Worm (Caenorhabditis elegans) whole organism, L4 larva: ENCODE measurements around the gene D1025.10.
A peak's percentile ranks its signal among the peaks of the same experiment; 100 is the strongest.

Experiments
- F10B5.3 ChIP-seq: sonication (generic microtip); optimal IDR thresholded peaks from 2 replicates; lab custom pipeline; 2016; ENCODE audit warnings: mild to moderate bottlenecking, missing genetic modification characterization, missing compliant biosample characterization
- F26F4.8 ChIP-seq: fragments of 200-800 bp; sonication (Bioruptor generic); conservative IDR thresholded peaks from 2 replicates; pipeline ENCODE4 v1.3.6; 2022; ENCODE audit warnings: missing genetic modification characterization, missing compliant biosample characterization
- F37D6.2 ChIP-seq: sonication (generic microtip); optimal IDR thresholded peaks from 2 replicates; lab custom pipeline; 2016; ENCODE audit warnings: mild to moderate bottlenecking, missing genetic modification characterization, missing compliant biosample characterization
- F44E2.7 ChIP-seq: fragments of 200-800 bp; sonication (Bioruptor generic); IDR thresholded peaks from 2 replicates; pipeline ENCODE4 v2.1.2; 2022; ENCODE audit warnings: missing genetic modification characterization, missing compliant biosample characterization
- R02D3.7 ChIP-seq: fragments of 150-350 bp; sonication (generic microtip); optimal IDR thresholded peaks from 3 replicates; lab custom pipeline; 2014; ENCODE audit warnings: missing biosample characterization, missing genetic modification characterization
- T20F7.1 ChIP-seq: fragments of 200-800 bp; sonication (Bioruptor generic); optimal IDR thresholded peaks from 2 replicates; lab custom pipeline; 2018; ENCODE audit warnings: mild to moderate bottlenecking, missing genetic modification characterization, missing compliant biosample characterization
- ZK546.5 ChIP-seq, 2 experiments: sonication (generic microtip); optimal IDR thresholded peaks; 2 replicates each; lab custom pipeline; 2017; ENCODE audit warnings: missing biosample characterization in 2 of 2, missing genetic modification characterization in 2 of 2
- ceh-20 ChIP-seq: fragments of 200-800 bp; sonication (Bioruptor generic); IDR thresholded peaks from 2 replicates; pipeline ENCODE4 v1.3.6; 2022; ENCODE audit warnings: missing genetic modification reagents, missing genetic modification characterization, missing compliant biosample characterization
- ceh-62 ChIP-seq: sonication (generic microtip); optimal IDR thresholded peaks from 2 replicates; lab custom pipeline; 2017; ENCODE audit warnings: missing biosample characterization, missing genetic modification characterization
- ceh-82 ChIP-seq: sonication (generic microtip); optimal IDR thresholded peaks from 2 replicates; lab custom pipeline; 2017; ENCODE audit warnings: missing biosample characterization, missing genetic modification characterization
- cey-2 ChIP-seq: sonication (generic microtip); optimal IDR thresholded peaks from 3 replicates; lab custom pipeline; 2017; ENCODE audit warnings: missing genetic modification characterization, mild to moderate bottlenecking, missing compliant biosample characterization, antibody characterized with exemption, borderline replicate concordance; ENCODE audit not compliant: insufficient read depth
- daf-8 ChIP-seq: fragments of 200-800 bp; sonication (Bioruptor generic); IDR thresholded peaks from 2 replicates; pipeline ENCODE4 v1.3.6; 2022; ENCODE audit warnings: missing genetic modification characterization, missing compliant biosample characterization
- dmd-6 ChIP-seq: fragments of 200-800 bp; sonication (Bioruptor generic); IDR thresholded peaks from 2 replicates; pipeline ENCODE4 v1.3.6; 2022; ENCODE audit warnings: missing genetic modification reagents, missing genetic modification characterization, missing compliant biosample characterization
- dmd-8 ChIP-seq: fragments of 200-800 bp; sonication (Bioruptor generic); IDR thresholded peaks from 2 replicates; pipeline ENCODE4 v1.3.6; 2022; ENCODE audit warnings: missing genetic modification characterization, missing compliant biosample characterization
- dpl-1 ChIP-seq: fragments of 150-350 bp; optimal IDR thresholded peaks from 2 replicates; lab custom pipeline; 2014; ENCODE audit warnings: missing biosample characterization, missing genetic modification reagents, missing genetic modification characterization
- egl-43 ChIP-seq: fragments of 200-800 bp; sonication (Bioruptor generic); IDR thresholded peaks from 2 replicates; pipeline ENCODE4 v1.3.6; 2022; ENCODE audit warnings: missing genetic modification reagents, missing genetic modification characterization, missing compliant biosample characterization
- fkh-10 ChIP-seq: fragments of 150-350 bp; optimal IDR thresholded peaks from 2 replicates; lab custom pipeline; 2014; ENCODE audit warnings: missing biosample characterization, missing genetic modification reagents, missing genetic modification characterization
- hif-1 ChIP-seq, 2 experiments: sonication (generic microtip); optimal IDR thresholded peaks; 2 replicates each; lab custom pipeline; 2016 to 2017; ENCODE audit warnings: missing compliant biosample characterization in 2 of 2, missing genetic modification characterization in 2 of 2, missing genetic modification reagents in 2 of 2, missing genotype in 2 of 2, mild to moderate bottlenecking in 1 of 2
- hlh-30 ChIP-seq: sonication (generic microtip); optimal IDR thresholded peaks from 2 replicates; lab custom pipeline; 2017; ENCODE audit warnings: antibody characterized with exemption, mild to moderate bottlenecking, missing genetic modification characterization, missing compliant biosample characterization; ENCODE audit not compliant: insufficient read depth
- hmg-1.1 ChIP-seq: fragments of 200-800 bp; sonication (Bioruptor generic); IDR thresholded peaks from 2 replicates; pipeline ENCODE4 v1.3.6; 2022; ENCODE audit warnings: missing genetic modification reagents, missing genetic modification characterization, missing compliant biosample characterization
- lim-7 ChIP-seq: fragments of 200-800 bp; sonication (Bioruptor generic); IDR thresholded peaks from 2 replicates; pipeline ENCODE4 v1.3.6; 2022; ENCODE audit warnings: missing genetic modification characterization, missing compliant biosample characterization
- lin-13 ChIP-seq: fragments of 150-350 bp; optimal IDR thresholded peaks from 2 replicates; lab custom pipeline; 2014; ENCODE audit warnings: missing biosample characterization, missing genetic modification reagents, missing genetic modification characterization
- lin-29 ChIP-seq: fragments of 200-800 bp; sonication (Bioruptor generic); IDR thresholded peaks from 2 replicates; pipeline ENCODE4 v1.3.6; 2022; ENCODE audit warnings: missing genetic modification reagents, missing genetic modification characterization, missing compliant biosample characterization
- lin-38 ChIP-seq: fragments of 200-800 bp; sonication (Bioruptor generic); IDR thresholded peaks from 2 replicates; pipeline ENCODE4 v1.3.6; 2022; ENCODE audit warnings: missing genetic modification reagents, missing genetic modification characterization, missing compliant biosample characterization
- lir-3 ChIP-seq: sonication (generic microtip); optimal IDR thresholded peaks from 2 replicates; lab custom pipeline; 2016; ENCODE audit warnings: mild to moderate bottlenecking, missing genetic modification characterization, missing compliant biosample characterization
- lsy-2 ChIP-seq, 2 experiments: fragments of 150-350 bp in 1 of 2; sonication (generic microtip) in 1 of 2; optimal IDR thresholded peaks; 2 replicates each; lab custom pipeline; 2014 to 2017; ENCODE audit warnings: missing biosample characterization in 2 of 2, missing genetic modification characterization in 2 of 2
- madf-5 ChIP-seq, 2 experiments: fragments of 200-800 bp; sonication (Bioruptor generic); IDR thresholded peaks; 2 replicates each; pipeline ENCODE4 v1.3.6; 2022; ENCODE audit warnings: missing compliant biosample characterization in 2 of 2, missing genetic modification characterization in 2 of 2
- mdl-1 ChIP-seq, 2 experiments: fragments of 150-350 bp in 1 of 2; sonication (generic microtip) in 1 of 2; optimal IDR thresholded peaks; 2 replicates each; lab custom pipeline; 2014 to 2017; ENCODE audit warnings: missing biosample characterization in 2 of 2, missing genetic modification characterization in 2 of 2
- mes-2 ChIP-seq: sonication (generic microtip); optimal IDR thresholded peaks from 2 replicates; lab custom pipeline; 2016; ENCODE audit warnings: missing genotype, mild to moderate bottlenecking, missing genetic modification characterization, missing compliant biosample characterization; ENCODE audit not compliant: poor library complexity, severe bottlenecking
- mxl-3 ChIP-seq: fragments of 200-800 bp; sonication (Bioruptor generic); optimal IDR thresholded peaks from 2 replicates; lab custom pipeline; 2018; ENCODE audit warnings: mild to moderate bottlenecking, missing genetic modification characterization, missing compliant biosample characterization
- nhr-11 ChIP-seq: fragments of 150-350 bp; optimal IDR thresholded peaks from 2 replicates; lab custom pipeline; 2014; ENCODE audit warnings: missing biosample characterization, missing genetic modification characterization
- nhr-237 ChIP-seq: sonication (generic microtip); optimal IDR thresholded peaks from 2 replicates; lab custom pipeline; 2017; ENCODE audit warnings: missing biosample characterization, missing genetic modification characterization
- nhr-25 ChIP-seq: sonication (generic microtip); optimal IDR thresholded peaks from 2 replicates; lab custom pipeline; 2017; ENCODE audit warnings: missing genetic modification characterization, mild to moderate bottlenecking, missing compliant biosample characterization, antibody characterized with exemption, moderate library complexity, borderline replicate concordance; ENCODE audit not compliant: insufficient read depth
- nhr-28 ChIP-seq: fragments of 150-350 bp; optimal IDR thresholded peaks from 2 replicates; lab custom pipeline; 2014; ENCODE audit warnings: missing biosample characterization, missing genetic modification characterization
- nhr-42 ChIP-seq: fragments of 200-800 bp; sonication (Bioruptor generic); IDR thresholded peaks from 2 replicates; pipeline ENCODE4 v1.3.6; 2022; ENCODE audit warnings: missing genetic modification characterization, missing compliant biosample characterization
- nhr-48 ChIP-seq: sonication (generic microtip); optimal IDR thresholded peaks from 2 replicates; lab custom pipeline; 2016; ENCODE audit warnings: mild to moderate bottlenecking, missing genetic modification characterization, missing compliant biosample characterization
- nhr-6 ChIP-seq: fragments of 150-350 bp; optimal IDR thresholded peaks from 2 replicates; lab custom pipeline; 2014; ENCODE audit warnings: missing biosample characterization, missing genetic modification characterization
- nhr-77 ChIP-seq: fragments of 150-350 bp; optimal IDR thresholded peaks from 2 replicates; lab custom pipeline; 2014; ENCODE audit warnings: missing biosample characterization, missing genetic modification characterization
- pqm-1 ChIP-seq: sonication (generic microtip); optimal IDR thresholded peaks from 2 replicates; lab custom pipeline; 2017; ENCODE audit warnings: missing biosample characterization, missing genetic modification characterization
- set-16 ChIP-seq: fragments of 200-800 bp; sonication (Bioruptor generic); IDR thresholded peaks from 2 replicates; pipeline ENCODE4 v1.3.6; 2022; ENCODE audit warnings: missing genetic modification reagents, missing genetic modification characterization, missing compliant biosample characterization
- tra-1 ChIP-seq: fragments of 200-800 bp; sonication (Bioruptor generic); IDR thresholded peaks from 2 replicates; pipeline ENCODE4 v1.3.6; 2022; ENCODE audit warnings: missing genetic modification reagents, missing genetic modification characterization, missing compliant biosample characterization
- unc-39 ChIP-seq: sonication (generic microtip); optimal IDR thresholded peaks from 2 replicates; lab custom pipeline; 2017; ENCODE audit warnings: missing biosample characterization, missing genetic modification characterization
- unc-62 ChIP-seq, 3 experiments: fragments of 150-350 bp in 1 of 3; sonication (generic microtip); optimal IDR thresholded peaks in 2 of 3; peaks in 1 of 3; 1 replicate in 1 of 3; 2 replicates in 2 of 3; lab custom pipeline; 2014 to 2017; ENCODE audit warnings: missing biosample characterization in 3 of 3, missing genetic modification characterization in 3 of 3, missing genetic modification reagents in 3 of 3, missing genotype in 1 of 3
- zfp-2 ChIP-seq: sonication (generic microtip); optimal IDR thresholded peaks from 2 replicates; lab custom pipeline; 2016; ENCODE audit warnings: mild to moderate bottlenecking, missing genetic modification characterization, missing compliant biosample characterization
- ztf-7 ChIP-seq: fragments of 150-350 bp; optimal IDR thresholded peaks from 2 replicates; lab custom pipeline; 2014; ENCODE audit warnings: missing biosample characterization, missing genetic modification characterization

The D1025.10 gene

ce11 chrX:14561416-14561973 is 44.8 kb downstream of the D1025.10 start (continued):
- TF ChIP-seq dmd-8, result 0 out of 2 replicates have a peak, but pooled peaks have one; percentile 56
- TF ChIP-seq nhr-237, result no peak
- TF ChIP-seq ceh-82 (tag; lab: Kevin White, UChicago), result no peak
- TF ChIP-seq zfp-2 (tag; lab: Kevin White, UChicago), result no peak
- TF ChIP-seq unc-62 (GFP tag; optimal IDR thresholded peaks at IDR 0.05 in 1 of 2; lab: Kevin White, UChicago), result peak in 1 of 2 experiments; percentile 88
- no peak for TF ChIP-seq unc-62 (tag; optimal IDR thresholded peaks at IDR 0.05; lab: Kevin White, UChicago)
- TF ChIP-seq pqm-1 (tag; lab: Kevin White, UChicago), result peak; percentile 2
- no peak for TF ChIP-seq lim-7 (GFP tag; lab: Robert Waterston, UW)
- no peak for TF ChIP-seq F44E2.7 (GFP tag; lab: Robert Waterston, UW)
- peak; percentile 57 for TF ChIP-seq nhr-48 (tag; lab: Kevin White, UChicago)
- TF ChIP-seq tra-1 (GFP tag; lab: Robert Waterston, UW), result peak; percentile 80
- no peak for TF ChIP-seq lir-3
- no peak for TF ChIP-seq ceh-62
- TF ChIP-seq set-16 (GFP tag; lab: Robert Waterston, UW), result peak; percentile 46
- no peak for TF ChIP-seq lin-29 (GFP tag; lab: Robert Waterston, UW)
- peak; percentile 77; the same call in 1 of the 2 replicates for TF ChIP-seq dmd-6 (GFP tag; lab: Robert Waterston, UW)
- peak; percentile 3 for TF ChIP-seq lin-13 (GFP tag; lab: Kevin White, UChicago)
- no peak for TF ChIP-seq ZK546.5 (tag; optimal IDR thresholded peaks at IDR 0.05; lab: Kevin White, UChicago)
- TF ChIP-seq mes-2, result no peak
- TF ChIP-seq nhr-25, result peak; percentile 72
- TF ChIP-seq lin-38 (GFP tag; lab: Robert Waterston, UW), result peak; percentile 29; the same call in 1 of the 2 replicates
- no peak for TF ChIP-seq daf-8 (GFP tag; lab: Robert Waterston, UW)
- no peak for TF ChIP-seq nhr-6 (tag; lab: Kevin White, UChicago)
- peak; percentile 58 to 70 for TF ChIP-seq lsy-2 (tag; optimal IDR thresholded peaks at IDR 0.05; lab: Kevin White, UChicago)
- no peak for TF ChIP-seq madf-5 (GFP tag; IDR thresholded peaks at IDR 0.05; lab: Robert Waterston, UW)
- no peak for TF ChIP-seq unc-39 (tag; lab: Kevin White, UChicago)
- TF ChIP-seq nhr-11 (tag; lab: Kevin White, UChicago), result peak; percentile 74
- TF ChIP-seq ztf-7 (tag; lab: Kevin White, UChicago), result no peak
- TF ChIP-seq T20F7.1 (GFP tag; lab: Kevin White, UChicago), result no peak
- TF ChIP-seq hlh-30 (tag; lab: Kevin White, UChicago), result peak; percentile 80
- no peak for TF ChIP-seq mxl-3 (GFP tag; lab: Kevin White, UChicago)
- peak; percentile 55 to 71 for TF ChIP-seq mdl-1 (tag; optimal IDR thresholded peaks at IDR 0.05; lab: Kevin White, UChicago)
- peak; percentile 66 for TF ChIP-seq egl-43 (GFP tag; lab: Robert Waterston, UW)
- TF ChIP-seq dpl-1 (GFP tag; lab: Kevin White, UChicago), result peak; percentile 10
- peak; percentile 18 for TF ChIP-seq nhr-28 (tag; lab: Kevin White, UChicago)
- peak; percentile 70; the same call in 1 of the 2 replicates for TF ChIP-seq hmg-1.1 (GFP tag; lab: Robert Waterston, UW)
- peak; percentile 68 for TF ChIP-seq fkh-10
- no peak for TF ChIP-seq nhr-77
- TF ChIP-seq F37D6.2 (tag; lab: Kevin White, UChicago), result peak; percentile 54
- TF ChIP-seq hif-1 (tag; optimal IDR thresholded peaks at IDR 0.05; lab: Kevin White, UChicago), result peak; percentile 49 to 98
- TF ChIP-seq nhr-42 (GFP tag; lab: Robert Waterston, UW), result no peak
- no peak for TF ChIP-seq R02D3.7 (tag; lab: Kevin White, UChicago)
- TF ChIP-seq cey-2 (tag; lab: Kevin White, UChicago), result no peak
- TF ChIP-seq ceh-20 (GFP tag; lab: Robert Waterston, UW), result peak; percentile 80
- TF ChIP-seq F26F4.8 (GFP tag; lab: Robert Waterston, UW), result no peak
- no peak for TF ChIP-seq F10B5.3 (tag; lab: Kevin White, UChicago)
